Fruit fly (Drosophila melanogaster) whole organism, embryonic: ENCODE results near the gene dpr15.

Experiments
- CG10462 ChIP-seq: fragments of 200-800 bp; sonication (Bioruptor generic); optimal IDR thresholded peaks from 2 replicates; lab custom pipeline; 2016; ENCODE audit warnings: missing biosample characterization, missing genetic modification characterization
- CG11456 ChIP-seq: fragments of 200-800 bp; sonication (Bioruptor generic); IDR thresholded peaks from 3 replicates; pipeline ENCODE4 v1.3.6; 2022; ENCODE audit warnings: missing biosample characterization, missing genetic modification characterization
- CG11695 ChIP-seq: fragments of 200-800 bp; sonication (Bioruptor generic); IDR thresholded peaks from 3 replicates; pipeline ENCODE4 v1.3.6; 2022; ENCODE audit warnings: missing biosample characterization, missing genetic modification characterization
- CG12219 ChIP-seq: fragments of 200-800 bp; sonication (Bioruptor generic); optimal IDR thresholded peaks from 3 replicates; lab custom pipeline; 2018; ENCODE audit warnings: missing biosample characterization, mild to moderate bottlenecking, missing genetic modification characterization
- CG1233 ChIP-seq: fragments of 200-800 bp; sonication (Bioruptor generic); optimal IDR thresholded peaks from 4 replicates; lab custom pipeline; 2018; ENCODE audit warnings: missing biosample characterization, mild to moderate bottlenecking, missing genetic modification characterization
- CG14441 ChIP-seq: fragments of 200-800 bp; sonication (Bioruptor generic); IDR thresholded peaks from 2 replicates; pipeline ENCODE4 v1.3.6; 2022; ENCODE audit warnings: missing biosample characterization, missing genetic modification characterization
- CG18262 ChIP-seq: fragments of 200-800 bp; optimal IDR thresholded peaks from 3 replicates; lab custom pipeline; 2019; ENCODE audit warnings: missing biosample characterization, mild to moderate bottlenecking, missing genetic modification characterization, moderate library complexity
- CG2202 ChIP-seq: fragments of 200-800 bp; sonication (Bioruptor generic); optimal IDR thresholded peaks from 2 replicates; lab custom pipeline; 2018; ENCODE audit warnings: missing biosample characterization, mild to moderate bottlenecking, missing genetic modification characterization
- CG3163 ChIP-seq: fragments of 200-800 bp; sonication (Bioruptor generic); optimal IDR thresholded peaks from 3 replicates; lab custom pipeline; 2016; ENCODE audit warnings: missing biosample characterization, missing genetic modification characterization
- CG43689 ChIP-seq: fragments of 200-800 bp; sonication (Bioruptor generic); IDR thresholded peaks from 2 replicates; pipeline ENCODE4 v1.3.6; 2022; ENCODE audit warnings: missing biosample characterization, missing genetic modification characterization
- CG7372 ChIP-seq: fragments of 200-800 bp; sonication (Bioruptor generic); IDR thresholded peaks from 2 replicates; pipeline ENCODE4 v1.3.6; 2022; ENCODE audit warnings: missing biosample characterization, missing genetic modification characterization
- CG7786 ChIP-seq: fragments of 200-800 bp; sonication (Bioruptor generic); optimal IDR thresholded peaks from 2 replicates; lab custom pipeline; 2016; ENCODE audit warnings: missing biosample characterization, missing genetic modification characterization
- CG8478 ChIP-seq: fragments of >200 bp; optimal IDR thresholded peaks from 2 replicates; lab custom pipeline; 2018
- CG9437 ChIP-seq: fragments of 200-800 bp; sonication (Bioruptor generic); optimal IDR thresholded peaks from 2 replicates; lab custom pipeline; 2018; ENCODE audit warnings: missing biosample characterization, mild to moderate bottlenecking, missing genetic modification characterization
- CTCF ChIP-seq: fragments of 200-800 bp; sonication (Bioruptor generic); optimal IDR thresholded peaks from 2 replicates; lab custom pipeline; 2017; ENCODE audit warnings: missing biosample characterization, mild to moderate bottlenecking, missing genetic modification characterization, moderate library complexity
- Deaf1 ChIP-seq: fragments of 200-800 bp; optimal IDR thresholded peaks from 3 replicates; lab custom pipeline; 2019; ENCODE audit warnings: missing biosample characterization, mild to moderate bottlenecking, missing genetic modification characterization, moderate library complexity
- Drgx ChIP-seq: fragments of 200-800 bp; sonication (Bioruptor generic); IDR thresholded peaks from 2 replicates; pipeline ENCODE4 v1.3.6; 2022; ENCODE audit warnings: missing biosample characterization, missing genetic modification characterization
- Ets65A ChIP-seq: fragments of 200-800 bp; sonication (Bioruptor generic); peaks from one replicate; lab custom pipeline; 2016; ENCODE audit warnings: missing biosample characterization, missing genetic modification characterization
- H2.0 ChIP-seq: fragments of 200-800 bp; sonication (Bioruptor generic); IDR thresholded peaks from 2 replicates; pipeline ENCODE4 v1.3.6; 2022; ENCODE audit warnings: missing biosample characterization, missing genetic modification characterization
- Hmx ChIP-seq: fragments of 200-800 bp; sonication (Bioruptor generic); optimal IDR thresholded peaks from 2 replicates; lab custom pipeline; 2016; ENCODE audit warnings: missing biosample characterization, missing genetic modification characterization
- MBD-R2 ChIP-seq: fragments of 200-800 bp; sonication (Bioruptor generic); IDR thresholded peaks from 2 replicates; pipeline ENCODE4 v1.3.6; 2022; ENCODE audit warnings: missing biosample characterization, missing genetic modification characterization
- Poxn ChIP-seq: fragments of 200-800 bp; sonication (Bioruptor generic); IDR thresholded peaks from 2 replicates; pipeline ENCODE4 v1.3.6; 2022; ENCODE audit warnings: missing biosample characterization, missing genetic modification characterization
- Scr ChIP-seq: fragments of 200-800 bp; sonication (Bioruptor generic); IDR thresholded peaks from 2 replicates; pipeline ENCODE4 v1.3.6; 2022; ENCODE audit warnings: missing biosample characterization, missing genetic modification characterization; ENCODE audit not compliant: partially characterized antibody
- Six4 ChIP-seq: fragments of 200-800 bp; sonication (Bioruptor generic); optimal IDR thresholded peaks from 2 replicates; lab custom pipeline; 2016; ENCODE audit warnings: missing biosample characterization, missing genetic modification characterization
- Usf ChIP-seq: fragments of 200-800 bp; sonication (Bioruptor generic); optimal IDR thresholded peaks from 2 replicates; lab custom pipeline; 2017; ENCODE audit warnings: missing genotype, missing biosample characterization, missing genetic modification characterization
- Xrp1 ChIP-seq: fragments of 200-800 bp; sonication (Bioruptor generic); IDR thresholded peaks from 2 replicates; pipeline ENCODE4 v1.3.6; 2022; ENCODE audit warnings: missing biosample characterization, missing genetic modification characterization
- ab ChIP-seq: fragments of 200-800 bp; sonication (Bioruptor generic); optimal IDR thresholded peaks from 2 replicates; lab custom pipeline; 2016; ENCODE audit warnings: missing biosample characterization, missing genetic modification characterization
- corto ChIP-seq: fragments of 200-800 bp; sonication (Bioruptor generic); optimal IDR thresholded peaks from 2 replicates; lab custom pipeline; 2016; ENCODE audit warnings: missing biosample characterization, mild to moderate bottlenecking, missing genetic modification characterization, moderate library complexity
- dm ChIP-seq: fragments of 200-800 bp; sonication (Bioruptor generic); optimal IDR thresholded peaks from 3 replicates; lab custom pipeline; 2016; ENCODE audit warnings: missing biosample characterization, missing genetic modification characterization
- fu2 ChIP-seq: fragments of 200-800 bp; sonication (Bioruptor generic); optimal IDR thresholded peaks from 2 replicates; lab custom pipeline; 2016; ENCODE audit warnings: missing biosample characterization, missing genetic modification characterization
- gcm2 ChIP-seq: fragments of 200-800 bp; sonication (Bioruptor generic); optimal IDR thresholded peaks from 2 replicates; lab custom pipeline; 2016; ENCODE audit warnings: missing biosample characterization, missing genetic modification characterization
- inv ChIP-seq: fragments of 200-800 bp; sonication (Bioruptor generic); IDR thresholded peaks from 2 replicates; pipeline ENCODE4 v1.3.6; 2022; ENCODE audit warnings: missing biosample characterization, missing genetic modification characterization; ENCODE audit not compliant: partially characterized antibody
- pros ChIP-seq: fragments of 200-800 bp; sonication (Bioruptor generic); optimal IDR thresholded peaks from 3 replicates; lab custom pipeline; 2019; ENCODE audit warnings: missing biosample characterization, mild to moderate bottlenecking, missing genetic modification characterization, moderate library complexity
- psq ChIP-seq: fragments of 200-800 bp; sonication (Bioruptor generic); optimal IDR thresholded peaks from 2 replicates; lab custom pipeline; 2017; ENCODE audit warnings: missing biosample characterization, missing genetic modification characterization
- row ChIP-seq: fragments of 200-800 bp; sonication (Bioruptor generic); IDR thresholded peaks from 3 replicates; pipeline ENCODE4 v1.3.6; 2022; ENCODE audit warnings: missing biosample characterization, missing genetic modification characterization
- scrt ChIP-seq: fragments of 200-800 bp; sonication (Bioruptor generic); optimal IDR thresholded peaks from 2 replicates; lab custom pipeline; 2018; ENCODE audit warnings: missing biosample characterization, mild to moderate bottlenecking, missing genetic modification characterization, moderate library complexity
- sisA ChIP-seq: fragments of 200-800 bp; sonication (Bioruptor generic); IDR thresholded peaks from 2 replicates; pipeline ENCODE4 v1.3.6; 2022; ENCODE audit warnings: missing biosample characterization, missing genetic modification characterization
- sug ChIP-seq: fragments of 200-800 bp; optimal IDR thresholded peaks from 2 replicates; lab custom pipeline; 2019; ENCODE audit warnings: missing biosample characterization, mild to moderate bottlenecking, missing genetic modification characterization, moderate library complexity
- tap ChIP-seq: fragments of 200-800 bp; optimal IDR thresholded peaks from 3 replicates; lab custom pipeline; 2019; ENCODE audit warnings: missing biosample characterization, mild to moderate bottlenecking, missing genetic modification characterization, moderate library complexity
- unpg ChIP-seq: fragments of 200-800 bp; sonication (Bioruptor generic); optimal IDR thresholded peaks from 3 replicates; lab custom pipeline; 2018; ENCODE audit warnings: missing biosample characterization, mild to moderate bottlenecking, missing genetic modification characterization, moderate library complexity

The dpr15 gene

DNA sequence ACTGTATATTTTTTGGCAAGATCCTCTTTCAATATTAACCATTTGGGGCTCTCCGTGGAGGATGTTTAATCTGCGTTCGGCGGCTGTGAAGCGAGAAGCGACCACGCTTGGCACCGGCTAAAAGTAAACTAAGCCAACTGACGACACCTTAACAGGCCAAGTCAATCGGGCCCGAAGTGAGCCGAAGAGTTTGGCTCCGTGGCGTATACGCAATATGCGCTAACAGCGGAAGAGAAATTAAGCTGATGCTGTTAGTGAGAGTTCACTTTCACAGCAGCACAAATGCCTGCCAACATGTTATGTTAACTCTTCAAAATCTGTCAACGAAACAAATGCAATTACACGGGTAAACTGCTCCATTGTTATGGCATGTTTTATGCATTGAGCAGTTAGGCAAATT lies at the start of gene dpr15:
dpr15 (minus strand) TSS at position 101 of the 400 bp plus-strand sequence.
- peak; percentile 84 for TF ChIP-seq Deaf1 (tag; lab: Kevin White, UChicago)
- TF ChIP-seq CG7372 (GFP tag; lab: Robert Waterston, UW), result 0 out of 2 replicates have a peak, but pooled peaks have one; percentile 16
- TF ChIP-seq ab, result no peak
- TF ChIP-seq Ets65A, result peak; percentile 9
- TF ChIP-seq, all 482 proteins: peak for 3

DNA sequence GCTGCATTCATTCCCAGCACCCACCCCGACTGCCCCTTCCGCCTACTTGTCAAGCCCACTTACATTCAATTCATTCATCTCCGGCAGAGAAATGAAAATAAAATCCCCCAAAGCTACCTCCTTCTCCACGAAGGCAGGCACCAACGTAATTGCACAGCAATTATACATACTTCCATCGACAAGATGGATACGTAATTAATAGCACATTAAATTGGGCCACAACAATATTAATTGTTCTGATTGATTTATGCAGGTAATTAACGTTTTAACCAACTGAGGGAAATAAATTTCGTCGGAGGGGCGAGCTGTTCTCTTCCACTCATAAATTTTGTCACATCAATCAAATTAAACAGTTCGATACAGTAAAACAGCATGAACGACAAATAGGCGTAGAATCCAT lies 39.2 kb upstream of the dpr15 start, which contains the start of gene Adk1:
Adk1 (plus strand) TSS at position 301 of the 400 bp plus-strand sequence.
- no peak for TF ChIP-seq CG1233 (GFP tag; lab: Kevin White, UChicago)
- TF ChIP-seq Xrp1, result no peak
- TF ChIP-seq tap (tag; lab: Kevin White, UChicago), result no peak
- TF ChIP-seq CG11695 (GFP tag; lab: Robert Waterston, UW), result no peak
- TF ChIP-seq MBD-R2, result no peak
- no peak for TF ChIP-seq inv (GFP tag; lab: Robert Waterston, UW)
- no peak for TF ChIP-seq H2.0 (GFP tag; lab: Robert Waterston, UW)
- no peak for TF ChIP-seq unpg
- no peak for TF ChIP-seq sisA (GFP tag; lab: Robert Waterston, UW)
- no peak for TF ChIP-seq CG8478 (lab: Kevin White, UChicago)
- TF ChIP-seq CG10462 (GFP tag; lab: Kevin White, UChicago), result no peak
- TF ChIP-seq corto (GFP tag; lab: Kevin White, UChicago), result no peak
- TF ChIP-seq CG2202 (tag; lab: Kevin White, UChicago), result no peak
- TF ChIP-seq sug (tag; lab: Kevin White, UChicago), result no peak
- no peak for TF ChIP-seq CG14441
- TF ChIP-seq scrt, result no peak
- TF ChIP-seq gcm2 (GFP tag; lab: Kevin White, UChicago), result no peak
- TF ChIP-seq, all 482 proteins: peak for 0

DNA sequence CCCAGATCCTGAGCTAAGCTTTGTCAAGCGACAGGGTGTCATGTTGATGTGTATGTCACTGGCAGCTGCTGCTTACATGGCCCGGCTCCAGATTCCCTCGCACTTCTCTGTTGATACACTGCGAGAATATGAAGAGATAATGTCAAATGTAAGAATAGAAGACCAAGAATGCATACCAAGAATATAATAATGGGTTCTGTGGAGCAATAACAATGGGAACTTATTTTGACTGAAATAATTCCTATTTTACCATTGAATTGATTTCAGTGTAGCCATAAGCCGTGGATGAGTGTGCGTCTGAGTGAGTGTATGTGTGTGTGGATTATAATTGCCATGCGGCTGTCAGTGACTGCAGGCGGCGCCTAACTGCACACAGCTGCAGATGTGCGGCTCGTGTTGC lies 37.7 kb upstream of the dpr15 start:
- TF ChIP-seq CG3163 (GFP tag; lab: Kevin White, UChicago) (no peak), CG43689 (GFP tag; lab: Robert Waterston, UW) (no peak), psq (GFP tag; lab: Kevin White, UChicago) (no peak), Usf (GFP tag; lab: Kevin White, UChicago) (no peak), row (GFP tag; lab: Robert Waterston, UW) (0 out of 3 replicates have a peak, but pooled peaks have one; percentile 13), Six4 (GFP tag; lab: Kevin White, UChicago) (no peak), CG9437 (GFP tag; lab: Kevin White, UChicago) (no peak), CG12219 (GFP tag; lab: Kevin White, UChicago) (no peak), Scr (GFP tag; lab: Robert Waterston, UW) (no peak), Poxn (no peak), dm (GFP tag; lab: Kevin White, UChicago) (peak; percentile 50), fu2 (GFP tag; lab: Kevin White, UChicago) (no peak), CG18262 (tag; lab: Kevin White, UChicago) (no peak), CTCF (GFP tag; lab: Kevin White, UChicago) (no peak), Hmx (GFP tag; lab: Kevin White, UChicago) (no peak), CG7786 (GFP tag; lab: Kevin White, UChicago) (no peak), CG11456 (GFP tag; lab: Robert Waterston, UW) (0 out of 3 replicates have a peak, but pooled peaks have one; percentile 19), pros (GFP tag; lab: Kevin White, UChicago) (no peak), Drgx (GFP tag; lab: Robert Waterston, UW) (peak; percentile 43; the same call in 1 of the 2 replicates)
- TF ChIP-seq, all 482 proteins: peak for 4
